Worm (Caenorhabditis elegans) whole organism, L2 larva: ENCODE data around the gene nlp-31.

Source experiments
- blmp-1 ChIP-seq: sonication (generic microtip); optimal IDR thresholded peaks from 2 replicates; lab custom pipeline; 2017; ENCODE audit warnings: missing genetic modification characterization, mild to moderate bottlenecking, missing compliant biosample characterization, antibody characterized with exemption, moderate library complexity; ENCODE audit not compliant: insufficient read depth
- egl-27 ChIP-seq: sonication (generic microtip); optimal IDR thresholded peaks from 3 replicates; lab custom pipeline; 2017; ENCODE audit warnings: missing biosample characterization, missing genetic modification reagents, missing genetic modification characterization
- elt-1 ChIP-seq: fragments of 150-350 bp; optimal IDR thresholded peaks from 2 replicates; lab custom pipeline; 2014; ENCODE audit warnings: missing biosample characterization, missing genetic modification characterization
- lsy-2 ChIP-seq, 2 experiments: fragments of 150-350 bp in 1 of 2; sonication (generic microtip) in 1 of 2; optimal IDR thresholded peaks; 2 replicates each; lab custom pipeline; 2014 to 2017; ENCODE audit warnings: missing biosample characterization in 2 of 2, missing genetic modification characterization in 2 of 2
- nhr-237 ChIP-seq: fragments of 150-350 bp; optimal IDR thresholded peaks from 2 replicates; lab custom pipeline; 2014; ENCODE audit warnings: missing biosample characterization, missing genetic modification characterization
- nhr-25 ChIP-seq: fragments of 150-350 bp; sonication (generic microtip); optimal IDR thresholded peaks from 3 replicates; lab custom pipeline; 2014; ENCODE audit warnings: missing biosample characterization, missing genetic modification characterization
- nhr-77 ChIP-seq: fragments of 150-350 bp; optimal IDR thresholded peaks from 2 replicates; lab custom pipeline; 2014; ENCODE audit warnings: missing biosample characterization, missing genetic modification characterization
- skn-1 ChIP-seq: sonication (generic microtip); optimal IDR thresholded peaks from 2 replicates; lab custom pipeline; 2017; ENCODE audit warnings: missing biosample characterization, missing genetic modification characterization
- sma-3 ChIP-seq: sonication (generic microtip); optimal IDR thresholded peaks from 2 replicates; lab custom pipeline; 2016; ENCODE audit warnings: missing genetic modification reagents, missing genetic modification characterization, missing compliant biosample characterization

- no peak for TF ChIP-seq nhr-77 (tag; lab: Kevin White, UChicago)
- no peak for TF ChIP-seq nhr-25 (tag; lab: Kevin White, UChicago)
- no peak for TF ChIP-seq elt-1 (tag; lab: Kevin White, UChicago)
- no peak for TF ChIP-seq skn-1
- no peak for TF ChIP-seq sma-3 (GFP tag; lab: Kevin White, UChicago)
- no peak for TF ChIP-seq egl-27 (tag; lab: Kevin White, UChicago)
- TF ChIP-seq blmp-1 (tag; lab: Kevin White, UChicago) = no peak
- TF ChIP-seq lsy-2 (tag; optimal IDR thresholded peaks at IDR 0.05; lab: Kevin White, UChicago) = no peak
- no peak for TF ChIP-seq nhr-237 (tag; lab: Kevin White, UChicago)
Measured at ce11 chrV:4019188-4019587, 39.3 kb downstream of the nlp-31 start, which contains the start of gene K09D9.3.
